Worm (Caenorhabditis elegans) whole organism, midembryonic: ENCODE results near the gene Y73F8A.5.

Experiments used
- T22C8.4 ChIP-seq: fragments of 200-800 bp; sonication (Bioruptor generic); IDR thresholded peaks from 2 replicates; pipeline ENCODE4 v1.3.6; 2022; ENCODE audit warnings: missing genetic modification characterization, missing compliant biosample characterization
- cog-1 ChIP-seq: sonication (generic microtip); optimal IDR thresholded peaks from 2 replicates; lab custom pipeline; 2016; ENCODE audit warnings: missing genetic modification characterization, missing compliant biosample characterization
- flt-1 ChIP-seq: fragments of 200-800 bp; sonication (Bioruptor generic); IDR thresholded peaks from 2 replicates; pipeline ENCODE4 v1.3.6; 2022; ENCODE audit warnings: missing genetic modification characterization, missing compliant biosample characterization
- klf-2 ChIP-seq: fragments of 200-800 bp; sonication (Bioruptor generic); conservative IDR thresholded peaks from 2 replicates; pipeline ENCODE4 v1.3.6; 2022; ENCODE audit warnings: missing genetic modification reagents, missing genetic modification characterization, missing compliant biosample characterization
- med-1 ChIP-seq: sonication (generic microtip); optimal IDR thresholded peaks from 2 replicates; lab custom pipeline; 2017; ENCODE audit warnings: missing genetic modification characterization, mild to moderate bottlenecking, missing compliant biosample characterization, antibody characterized with exemption, missing genetic modification reagents; ENCODE audit not compliant: insufficient read depth
- ref-1 ChIP-seq: fragments of 200-800 bp; sonication (Bioruptor generic); conservative IDR thresholded peaks from 2 replicates; pipeline ENCODE4 v1.3.6; 2022; ENCODE audit warnings: missing genetic modification reagents, missing genetic modification characterization, missing compliant biosample characterization
- tab-1 ChIP-seq: fragments of 200-800 bp; sonication (Bioruptor generic); IDR thresholded peaks from 2 replicates; pipeline ENCODE4 v1.3.6; 2022; ENCODE audit warnings: missing genetic modification characterization, missing compliant biosample characterization
- ztf-23 ChIP-seq: fragments of 200-800 bp; sonication (Bioruptor generic); IDR thresholded peaks from 2 replicates; pipeline ENCODE4 v1.3.6; 2022; ENCODE audit warnings: missing genetic modification reagents, missing genetic modification characterization, missing compliant biosample characterization
- ztf-29 ChIP-seq: fragments of 200-800 bp; sonication (Bioruptor generic); IDR thresholded peaks from 2 replicates; pipeline ENCODE4 v1.3.6; 2022; ENCODE audit warnings: missing genetic modification reagents, missing genetic modification characterization, missing compliant biosample characterization

The Y73F8A.5 gene

DNA sequence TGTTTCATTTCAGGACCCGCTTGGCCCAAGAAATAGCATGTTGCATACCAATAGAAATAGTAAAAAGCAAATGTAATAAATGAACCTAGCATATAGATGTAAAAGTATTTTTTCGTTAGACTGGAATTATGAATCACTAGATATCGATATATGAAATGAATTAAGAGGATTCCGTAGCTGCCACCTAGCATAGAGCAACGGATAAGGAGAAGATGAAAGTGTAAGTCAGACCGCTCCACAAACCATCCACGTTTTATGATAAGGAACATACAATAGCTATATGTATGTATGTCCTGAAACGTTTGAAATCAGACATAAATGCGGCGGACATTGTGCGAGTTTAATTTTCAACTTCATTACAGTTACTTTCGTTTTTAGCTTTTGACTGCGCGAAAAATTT lies 8.6 kb upstream of the Y73F8A.5 start:
- no peak for TF ChIP-seq flt-1 (GFP tag; lab: Robert Waterston, UW)
- TF ChIP-seq T22C8.4: no peak
- TF ChIP-seq ztf-29: no peak
- no peak for TF ChIP-seq ztf-23
- no peak for TF ChIP-seq ref-1 (GFP tag; lab: Robert Waterston, UW)

DNA sequence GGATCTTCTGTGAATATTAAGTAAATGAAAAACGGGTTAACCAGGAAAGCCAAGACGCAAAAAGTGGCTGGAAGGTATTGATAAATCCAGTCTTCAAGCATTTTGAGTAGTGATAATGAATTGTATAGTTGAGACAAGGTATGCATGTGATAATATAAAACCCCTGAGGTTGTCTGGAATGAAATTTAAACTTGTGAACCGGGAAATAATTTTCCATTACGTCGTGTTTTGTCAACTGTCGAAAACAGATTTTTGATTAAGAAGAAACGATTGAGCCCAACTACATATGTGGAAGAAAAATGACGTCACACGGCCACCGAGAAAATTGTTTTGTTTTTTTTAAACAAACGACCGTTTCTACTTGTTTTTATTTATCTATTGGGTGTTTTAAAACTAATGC lies 7.5 kb upstream of the Y73F8A.5 start, which contains the start of gene srj-42:
Gene srj-42 (minus strand): TSS at position 101 of the 400 bp plus-strand sequence.
- TF ChIP-seq klf-2 (GFP tag; lab: Robert Waterston, UW): no peak
- TF ChIP-seq ref-1 (GFP tag; lab: Robert Waterston, UW): no peak
- TF ChIP-seq flt-1 (GFP tag; lab: Robert Waterston, UW): no peak
- no peak for TF ChIP-seq ztf-23
- TF ChIP-seq ztf-29: no peak
- TF ChIP-seq tab-1: no peak
- TF ChIP-seq cog-1 (tag; lab: Kevin White, UChicago): no peak
- no peak for TF ChIP-seq T22C8.4
- no peak for TF ChIP-seq med-1 (GFP tag; lab: Kevin White, UChicago)

DNA sequence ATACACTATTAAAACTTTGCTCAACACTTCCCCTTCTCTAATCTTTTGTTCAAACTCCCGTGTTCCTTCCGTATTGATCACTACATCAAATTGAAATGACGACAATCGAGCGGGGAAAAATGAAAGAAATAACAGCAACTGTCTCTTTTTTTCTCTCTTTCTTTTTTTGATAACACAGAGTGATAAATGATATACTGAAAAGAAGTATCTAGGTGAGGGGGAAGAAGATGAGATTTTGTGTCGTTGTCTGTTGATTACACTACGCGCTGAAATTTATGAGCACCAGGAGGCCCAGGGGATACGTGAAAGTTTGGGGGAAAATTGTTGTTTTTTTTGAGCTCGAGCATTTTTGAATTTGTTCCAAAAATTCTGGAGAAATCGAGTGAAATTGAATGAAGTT lies 14.4 kb downstream of the Y73F8A.5 start:
- TF ChIP-seq cog-1 (tag; lab: Kevin White, UChicago) (no peak), tab-1 (no peak), flt-1 (GFP tag; lab: Robert Waterston, UW) (no peak), T22C8.4 (no peak), ztf-29 (no peak), med-1 (GFP tag; lab: Kevin White, UChicago) (no peak), ref-1 (GFP tag; lab: Robert Waterston, UW) (no peak), klf-2 (GFP tag; lab: Robert Waterston, UW) (no peak), ztf-23 (no peak)

DNA sequence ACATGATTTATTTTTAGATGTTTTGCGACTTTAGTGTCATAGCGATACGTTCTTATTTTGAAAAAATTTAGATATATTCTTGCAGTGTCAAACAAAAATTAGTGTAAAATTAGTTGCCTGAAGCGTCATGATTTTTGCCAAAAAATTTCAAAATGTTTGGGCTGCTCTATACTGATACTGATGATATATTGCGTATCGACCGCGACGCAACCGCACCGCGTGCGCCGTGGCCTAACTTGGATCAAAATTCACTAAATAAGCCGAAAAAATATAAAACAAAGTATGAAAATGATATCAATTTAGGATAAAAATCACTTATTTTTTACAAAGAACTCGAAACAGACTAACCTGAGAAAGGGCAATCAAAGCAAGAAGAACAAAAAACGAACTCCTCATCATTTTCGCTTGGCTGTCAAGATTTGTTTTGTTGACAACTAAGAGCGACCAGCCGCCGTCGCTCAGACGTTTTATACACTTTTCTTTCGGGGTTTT lies 15.7 kb downstream of the Y73F8A.5 start, which contains the start of gene ccg-1:
Gene ccg-1 (minus strand): TSS at position 442 of the 492 bp plus-strand sequence.
- TF ChIP-seq cog-1 (tag; lab: Kevin White, UChicago) (no peak), klf-2 (GFP tag; lab: Robert Waterston, UW) (no peak), ztf-23 (no peak), ref-1 (GFP tag; lab: Robert Waterston, UW) (no peak), ztf-29 (no peak), flt-1 (GFP tag; lab: Robert Waterston, UW) (no peak), tab-1 (no peak), med-1 (GFP tag; lab: Kevin White, UChicago) (no peak), T22C8.4 (no peak)

DNA sequence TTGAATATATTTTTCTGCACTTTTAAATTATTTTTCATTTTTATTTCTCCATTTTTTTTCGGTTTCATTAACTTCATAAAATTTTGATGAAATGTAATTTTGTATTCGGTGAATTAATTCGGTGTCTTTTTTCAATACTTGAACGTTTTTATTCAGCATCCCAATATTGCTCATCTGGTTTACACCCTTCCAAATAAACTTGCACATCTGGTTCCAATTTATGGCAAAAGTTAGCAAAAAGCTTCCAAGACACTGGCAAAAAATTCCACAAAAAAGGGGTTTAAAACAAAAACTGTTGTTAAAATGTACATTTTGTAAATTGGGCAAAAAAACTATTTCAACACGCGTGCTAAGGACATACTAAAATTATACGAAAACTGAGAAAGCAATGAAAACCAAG lies 20.6 kb downstream of the Y73F8A.5 start:
- TF ChIP-seq ref-1 (GFP tag; lab: Robert Waterston, UW): no peak
- TF ChIP-seq T22C8.4: no peak
- no peak for TF ChIP-seq ztf-29
- TF ChIP-seq med-1 (GFP tag; lab: Kevin White, UChicago): no peak
- TF ChIP-seq tab-1: no peak
- no peak for TF ChIP-seq cog-1 (tag; lab: Kevin White, UChicago)
- no peak for TF ChIP-seq klf-2 (GFP tag; lab: Robert Waterston, UW)
- TF ChIP-seq flt-1 (GFP tag; lab: Robert Waterston, UW): no peak
- TF ChIP-seq ztf-23: no peak

DNA sequence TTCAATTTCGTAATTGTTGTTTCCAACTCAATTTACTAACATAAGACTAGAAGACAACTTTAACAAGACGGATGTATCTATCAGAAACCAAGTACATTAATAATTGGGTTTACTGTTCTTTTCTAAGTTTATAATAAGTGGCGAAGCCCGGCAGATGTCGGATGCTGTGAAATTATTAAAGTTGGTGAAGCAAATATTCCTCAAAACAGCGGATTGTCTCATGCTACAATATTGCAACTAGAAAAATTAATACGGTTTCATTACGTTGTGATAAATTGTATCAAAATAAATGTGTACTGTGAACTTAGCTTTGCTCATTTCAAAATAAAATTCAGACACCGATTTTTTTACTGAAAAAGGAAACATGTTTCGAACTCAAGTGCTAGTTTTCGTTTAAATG lies 23.9 kb downstream of the Y73F8A.5 start:
- TF ChIP-seq T22C8.4: no peak
- no peak for TF ChIP-seq tab-1
- TF ChIP-seq ztf-23: no peak
- no peak for TF ChIP-seq flt-1 (GFP tag; lab: Robert Waterston, UW)
- TF ChIP-seq ref-1 (GFP tag; lab: Robert Waterston, UW): no peak
- no peak for TF ChIP-seq ztf-29
- TF ChIP-seq med-1 (GFP tag; lab: Kevin White, UChicago): no peak
- no peak for TF ChIP-seq cog-1 (tag; lab: Kevin White, UChicago)
- no peak for TF ChIP-seq klf-2 (GFP tag; lab: Robert Waterston, UW)

DNA sequence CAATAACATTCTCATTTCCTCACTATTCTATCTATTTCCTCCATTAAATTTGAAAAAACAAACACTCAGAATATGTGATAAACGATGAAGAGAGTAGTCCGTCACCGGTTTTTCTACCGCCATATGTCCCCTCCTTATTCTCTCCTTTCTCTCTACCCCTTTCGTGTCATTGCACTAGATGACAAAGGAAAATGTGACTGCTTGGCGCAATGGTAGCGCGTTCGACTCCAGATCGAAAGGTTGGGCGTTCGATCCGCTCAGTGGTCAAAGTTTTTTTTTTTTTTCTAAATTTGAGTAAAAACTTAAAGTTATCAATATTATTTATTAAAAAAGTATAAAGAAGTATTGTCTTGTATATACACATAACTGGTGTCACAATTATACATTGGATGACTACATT lies 29.8 kb downstream of the Y73F8A.5 start:
- peak; percentile 87 for TF ChIP-seq tab-1
- peak; percentile 49 for TF ChIP-seq med-1 (GFP tag; lab: Kevin White, UChicago)
- peak; percentile 79 for TF ChIP-seq T22C8.4
- TF ChIP-seq ref-1 (GFP tag; lab: Robert Waterston, UW): peak; percentile 76
- TF ChIP-seq flt-1 (GFP tag; lab: Robert Waterston, UW): peak; percentile 90
- no peak for TF ChIP-seq ztf-29
- TF ChIP-seq cog-1 (tag; lab: Kevin White, UChicago): no peak

DNA sequence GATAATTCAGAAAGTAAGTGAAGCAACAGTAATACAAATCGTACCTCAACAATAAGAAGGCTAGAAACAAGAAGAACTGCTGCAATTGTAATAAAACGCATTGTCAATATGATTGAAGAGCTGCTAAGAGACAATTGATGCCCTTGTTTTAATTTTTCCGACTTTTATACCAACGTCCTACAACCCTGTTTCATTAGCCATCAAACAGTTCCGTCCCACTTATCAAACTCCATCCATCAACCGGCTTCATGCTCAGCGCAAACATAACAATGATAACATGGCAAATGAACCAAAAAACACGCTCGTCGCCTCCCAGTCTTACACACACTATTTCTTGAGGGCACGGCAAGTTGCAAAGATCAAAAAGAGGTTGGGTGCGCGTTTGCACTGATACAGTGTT lies 31.5 kb downstream of the Y73F8A.5 start, which contains the start of gene pqn-90:
Gene pqn-90 (minus strand): TSS at position 101 of the 400 bp plus-strand sequence.
- TF ChIP-seq flt-1 (GFP tag; lab: Robert Waterston, UW): no peak
- TF ChIP-seq ztf-23: no peak
- no peak for TF ChIP-seq cog-1 (tag; lab: Kevin White, UChicago)
- TF ChIP-seq T22C8.4: no peak
- TF ChIP-seq ztf-29: no peak
- no peak for TF ChIP-seq klf-2 (GFP tag; lab: Robert Waterston, UW)
- no peak for TF ChIP-seq tab-1
- TF ChIP-seq ref-1 (GFP tag; lab: Robert Waterston, UW): no peak
- TF ChIP-seq med-1 (GFP tag; lab: Kevin White, UChicago): no peak

DNA sequence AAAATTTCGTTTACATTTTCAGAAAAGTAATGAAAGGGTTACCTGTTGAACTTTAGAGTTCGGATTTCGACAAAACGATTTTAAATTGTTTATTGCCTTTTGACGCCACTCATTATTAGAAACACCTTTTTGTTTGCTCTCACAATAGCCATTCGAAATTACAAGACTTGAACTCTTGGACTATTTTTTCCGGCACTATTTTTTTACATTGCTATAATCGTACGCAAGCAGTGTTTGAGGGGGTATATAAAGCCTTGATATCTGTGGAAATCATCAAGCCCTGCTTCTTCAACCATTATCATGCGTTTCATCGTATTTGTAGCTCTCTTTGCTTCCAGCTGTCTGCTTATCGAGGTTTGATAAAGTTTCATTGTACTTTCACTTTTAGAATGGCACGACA lies 31.9 kb downstream of the Y73F8A.5 start, which contains the start of gene pqn-91:
Gene pqn-91 (plus strand): TSS at position 301 of the 400 bp plus-strand sequence.
- no peak for TF ChIP-seq T22C8.4
- TF ChIP-seq med-1 (GFP tag; lab: Kevin White, UChicago): no peak
- no peak for TF ChIP-seq klf-2 (GFP tag; lab: Robert Waterston, UW)
- TF ChIP-seq cog-1 (tag; lab: Kevin White, UChicago): no peak
- no peak for TF ChIP-seq ref-1 (GFP tag; lab: Robert Waterston, UW)
- no peak for TF ChIP-seq flt-1 (GFP tag; lab: Robert Waterston, UW)
- TF ChIP-seq ztf-23: no peak
- no peak for TF ChIP-seq tab-1
- no peak for TF ChIP-seq ztf-29

DNA sequence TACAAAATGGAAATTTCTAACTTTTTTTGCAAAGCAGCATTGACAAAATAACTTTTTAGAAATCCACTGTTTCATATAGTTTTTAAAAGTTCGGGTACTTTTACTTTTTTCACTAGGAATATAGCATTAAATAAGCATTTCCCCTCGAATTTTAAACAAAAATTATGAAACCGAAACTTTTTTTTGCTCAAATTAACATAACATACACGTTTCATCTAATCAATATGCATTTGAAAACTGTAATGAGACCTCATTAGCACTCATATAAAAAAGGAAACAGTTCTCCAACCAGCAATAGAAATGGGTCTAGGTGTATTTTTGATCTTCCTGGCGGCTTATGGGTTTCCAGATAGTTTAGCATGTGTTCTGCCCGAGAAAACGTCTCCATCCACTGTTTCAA lies 34.4 kb downstream of the Y73F8A.5 start, which contains the start of gene Y73F8A.10:
Gene Y73F8A.10 (plus strand): TSS at position 301 of the 400 bp plus-strand sequence.
- TF ChIP-seq med-1 (GFP tag; lab: Kevin White, UChicago) (no peak), ref-1 (GFP tag; lab: Robert Waterston, UW) (no peak), flt-1 (GFP tag; lab: Robert Waterston, UW) (no peak), T22C8.4 (no peak), cog-1 (tag; lab: Kevin White, UChicago) (no peak), tab-1 (no peak), ztf-23 (no peak), klf-2 (GFP tag; lab: Robert Waterston, UW) (no peak), ztf-29 (no peak)
